Fruit fly (Drosophila melanogaster) whole organism, embryonic: ENCODE results near the gene slp1.

Experiments
- Abd-B ChIP-seq: fragments of 200-800 bp; sonication (Bioruptor generic); optimal IDR thresholded peaks from 2 replicates; lab custom pipeline; 2018; ENCODE audit warnings: missing biosample characterization, mild to moderate bottlenecking, missing genetic modification characterization, moderate library complexity
- Atf6 ChIP-seq: fragments of 200-800 bp; sonication (Bioruptor generic); IDR thresholded peaks from 2 replicates; pipeline ENCODE4 v1.3.6; 2022; ENCODE audit warnings: missing biosample characterization, missing genetic modification characterization
- CG10209 ChIP-seq: fragments of 200-800 bp; sonication (Bioruptor generic); optimal IDR thresholded peaks from 3 replicates; lab custom pipeline; 2017; ENCODE audit warnings: missing biosample characterization, mild to moderate bottlenecking, missing genetic modification characterization, missing genetic modification reagents
- CG10431 ChIP-seq: fragments of 200-800 bp; sonication (Bioruptor generic); optimal IDR thresholded peaks from 3 replicates; lab custom pipeline; 2018; ENCODE audit warnings: missing biosample characterization, mild to moderate bottlenecking, missing genetic modification characterization
- CG11085 ChIP-seq: fragments of 200-800 bp; sonication (Bioruptor generic); IDR thresholded peaks from 2 replicates; pipeline ENCODE4 v1.3.6; 2022; ENCODE audit warnings: missing biosample characterization, missing genetic modification characterization
- CG12219 ChIP-seq: fragments of 200-800 bp; sonication (Bioruptor generic); optimal IDR thresholded peaks from 3 replicates; lab custom pipeline; 2018; ENCODE audit warnings: missing biosample characterization, mild to moderate bottlenecking, missing genetic modification characterization
- CG13775 ChIP-seq: fragments of 200-800 bp; sonication (Bioruptor generic); optimal IDR thresholded peaks from 3 replicates; lab custom pipeline; 2017; ENCODE audit warnings: missing biosample characterization, mild to moderate bottlenecking, missing genetic modification characterization
- CG14014 ChIP-seq: fragments of 200-800 bp; sonication (Bioruptor generic); IDR thresholded peaks from 2 replicates; pipeline ENCODE4 v1.3.6; 2022; ENCODE audit warnings: missing biosample characterization, missing genetic modification characterization
- CG14710 ChIP-seq: fragments of 200-800 bp; sonication (Bioruptor generic); optimal IDR thresholded peaks from 3 replicates; lab custom pipeline; 2019; ENCODE audit warnings: missing biosample characterization, mild to moderate bottlenecking, missing genetic modification characterization, moderate library complexity
- CG2129 ChIP-seq: fragments of 200-800 bp; sonication (Bioruptor generic); IDR thresholded peaks from 2 replicates; pipeline ENCODE4 v1.3.6; 2022; ENCODE audit warnings: missing biosample characterization, missing genetic modification characterization; ENCODE audit not compliant: partially characterized antibody
- CG2678 ChIP-seq: fragments of 200-800 bp; sonication (Bioruptor generic); optimal IDR thresholded peaks from 3 replicates; lab custom pipeline; 2019; ENCODE audit warnings: missing biosample characterization, mild to moderate bottlenecking, missing genetic modification characterization, moderate library complexity
- CG7357 ChIP-seq: fragments of 200-800 bp; sonication (Bioruptor generic); IDR thresholded peaks from 3 replicates; pipeline ENCODE4 v1.3.6; 2022; ENCODE audit warnings: missing biosample characterization, missing genetic modification characterization
- CG8765 ChIP-seq: fragments of 200-800 bp; sonication (Bioruptor generic); IDR thresholded peaks from 2 replicates; pipeline ENCODE4 v1.3.6; 2022; ENCODE audit warnings: missing biosample characterization, missing genetic modification characterization
- CG9215 ChIP-seq: fragments of 200-800 bp; sonication (Bioruptor generic); IDR thresholded peaks from 2 replicates; pipeline ENCODE4 v1.3.6; 2022; ENCODE audit warnings: missing biosample characterization, missing genetic modification characterization
- Chrac-16 ChIP-seq: fragments of 200-800 bp; sonication (Bioruptor generic); optimal IDR thresholded peaks from 3 replicates; lab custom pipeline; 2016; ENCODE audit warnings: missing biosample characterization, missing genetic modification characterization
- Dp ChIP-seq: fragments of 200-800 bp; sonication (Bioruptor generic); optimal IDR thresholded peaks from 2 replicates; lab custom pipeline; 2018; ENCODE audit warnings: missing biosample characterization, mild to moderate bottlenecking, missing genetic modification characterization, moderate library complexity
- ERR ChIP-seq: fragments of 200-800 bp; sonication (Bioruptor generic); optimal IDR thresholded peaks from 2 replicates; lab custom pipeline; 2016; ENCODE audit warnings: missing biosample characterization, missing genetic modification characterization
- Hr78 ChIP-seq, 2 experiments: fragments of 200-800 bp in 1 of 2; fragments of >200 bp in 1 of 2; sonication (Bioruptor generic) in 1 of 2; optimal IDR thresholded peaks; 2 replicates each; lab custom pipeline; 2017 to 2019; ENCODE audit warnings: missing biosample characterization in 2 of 2, missing genetic modification characterization in 2 of 2, mild to moderate bottlenecking in 1 of 2, moderate library complexity in 1 of 2
- MESR4 ChIP-seq: fragments of 200-800 bp; sonication (Bioruptor generic); optimal IDR thresholded peaks from 2 replicates; lab custom pipeline; 2018; ENCODE audit warnings: missing biosample characterization, mild to moderate bottlenecking, missing genetic modification characterization, moderate library complexity
- Sin3A ChIP-seq: fragments of >200 bp; optimal IDR thresholded peaks from 2 replicates; lab custom pipeline; 2018
- Taf1 ChIP-seq: fragments of 200-800 bp; sonication (Bioruptor generic); IDR thresholded peaks from 2 replicates; pipeline ENCODE4 v1.3.6; 2022; ENCODE audit warnings: missing biosample characterization, missing genetic modification characterization
- ab ChIP-seq: fragments of 200-800 bp; sonication (Bioruptor generic); optimal IDR thresholded peaks from 2 replicates; lab custom pipeline; 2016; ENCODE audit warnings: missing biosample characterization, missing genetic modification characterization
- abd-A ChIP-seq: fragments of 200-800 bp; sonication (Bioruptor generic); optimal IDR thresholded peaks from 3 replicates; lab custom pipeline; 2019; ENCODE audit warnings: missing biosample characterization, mild to moderate bottlenecking, missing genetic modification characterization, moderate library complexity
- ara ChIP-seq: fragments of 200-800 bp; sonication (Bioruptor generic); IDR thresholded peaks from 2 replicates; pipeline ENCODE4 v1.3.6; 2022; ENCODE audit warnings: missing biosample characterization, missing genetic modification characterization
- ato ChIP-seq: fragments of 200-800 bp; sonication (Bioruptor generic); IDR thresholded peaks from 2 replicates; pipeline ENCODE4 v1.3.6; 2022; ENCODE audit warnings: missing biosample characterization, missing genetic modification characterization; ENCODE audit not compliant: partially characterized antibody
- bcd ChIP-seq: fragments of 200-800 bp; sonication (Bioruptor generic); optimal IDR thresholded peaks from 2 replicates; lab custom pipeline; 2017; ENCODE audit warnings: missing biosample characterization, mild to moderate bottlenecking, missing genetic modification characterization
- bowl ChIP-seq: fragments of 200-800 bp; sonication (Bioruptor generic); IDR thresholded peaks from 2 replicates; pipeline ENCODE4 v1.3.6; 2022; ENCODE audit warnings: missing biosample characterization, missing genetic modification characterization
- bsh ChIP-seq, 2 experiments: fragments of 200-800 bp; sonication (Bioruptor generic); optimal IDR thresholded peaks; 2 replicates each; lab custom pipeline; 2017 to 2018; ENCODE audit warnings: mild to moderate bottlenecking in 2 of 2, missing biosample characterization in 2 of 2, missing genetic modification characterization in 2 of 2, moderate library complexity in 1 of 2
- cg ChIP-seq: fragments of 200-800 bp; sonication (Bioruptor generic); optimal IDR thresholded peaks from 3 replicates; lab custom pipeline; 2019; ENCODE audit warnings: missing biosample characterization, mild to moderate bottlenecking, missing genetic modification characterization, moderate library complexity
- crc ChIP-seq: fragments of 200-800 bp; sonication (Bioruptor generic); optimal IDR thresholded peaks from 2 replicates; lab custom pipeline; 2016; ENCODE audit warnings: missing biosample characterization, missing genetic modification characterization
- dmrt11E ChIP-seq: fragments of 200-800 bp; sonication (Bioruptor generic); optimal IDR thresholded peaks from 3 replicates; lab custom pipeline; 2018; ENCODE audit warnings: missing biosample characterization, mild to moderate bottlenecking, missing genetic modification characterization, moderate library complexity
- fu2 ChIP-seq: fragments of 200-800 bp; sonication (Bioruptor generic); optimal IDR thresholded peaks from 2 replicates; lab custom pipeline; 2016; ENCODE audit warnings: missing biosample characterization, missing genetic modification characterization
- grn ChIP-seq: fragments of 200-800 bp; sonication (Bioruptor generic); optimal IDR thresholded peaks from 3 replicates; lab custom pipeline; 2017; ENCODE audit warnings: missing biosample characterization, missing genetic modification characterization
- ind ChIP-seq: fragments of 200-800 bp; sonication (Bioruptor generic); optimal IDR thresholded peaks from 3 replicates; lab custom pipeline; 2016; ENCODE audit warnings: missing biosample characterization, missing genetic modification characterization
- jigr1 ChIP-seq: fragments of 200-800 bp; sonication (Bioruptor generic); IDR thresholded peaks from 3 replicates; pipeline ENCODE4 v1.3.6; 2022; ENCODE audit warnings: missing biosample characterization, missing genetic modification characterization
- sqz ChIP-seq: fragments of 200-800 bp; sonication (Bioruptor generic); optimal IDR thresholded peaks from 3 replicates; lab custom pipeline; 2018; ENCODE audit warnings: missing biosample characterization, mild to moderate bottlenecking, missing genetic modification characterization
- vnd ChIP-seq: fragments of 200-800 bp; sonication (Bioruptor generic); IDR thresholded peaks from 3 replicates; pipeline ENCODE4 v1.3.6; 2022; ENCODE audit warnings: missing biosample characterization, missing genetic modification characterization; ENCODE audit not compliant: partially characterized antibody
- zf30C ChIP-seq: fragments of 200-800 bp; sonication (Bioruptor generic); optimal IDR thresholded peaks from 3 replicates; lab custom pipeline; 2018; ENCODE audit warnings: missing biosample characterization, mild to moderate bottlenecking, missing genetic modification characterization

The slp1 gene

dm6 chr2L:3804641-3805273 is 20.7 kb upstream of the slp1 start (continued):
- TF ChIP-seq CG11085 (GFP tag; lab: Robert Waterston, UW) (peak; percentile 88), Abd-B (GFP tag; lab: Kevin White, UChicago) (peak; percentile 98), ara (GFP tag; lab: Robert Waterston, UW) (peak; percentile 98), CG10209 (GFP tag; lab: Kevin White, UChicago) (peak; percentile 98), Chrac-16 (GFP tag; lab: Kevin White, UChicago) (peak; percentile 95), ind (GFP tag; lab: Kevin White, UChicago) (peak; percentile 98), bowl (GFP tag; lab: Robert Waterston, UW) (peak; percentile 99), CG14014 (GFP tag; lab: Robert Waterston, UW) (peak; percentile 98), Taf1 (GFP tag; lab: Robert Waterston, UW) (peak; percentile 92), zf30C (no peak), Atf6 (GFP tag; lab: Robert Waterston, UW) (peak; percentile 98), MESR4 (GFP tag; lab: Kevin White, UChicago) (peak; percentile 80), Hr78 (GFP tag; optimal IDR thresholded peaks at IDR 0.05; lab: Kevin White, UChicago) (peak in 1 of 2 experiments; percentile 94), CG12219 (GFP tag; lab: Kevin White, UChicago) (peak; percentile 100), cg (no peak), Sin3A (lab: Kevin White, UChicago) (no peak), CG13775 (GFP tag; lab: Kevin White, UChicago) (peak; percentile 93), ab (peak; percentile 93), Dp (GFP tag; lab: Kevin White, UChicago) (peak; percentile 35), ERR (GFP tag; lab: Kevin White, UChicago) (peak; percentile 96), fu2 (peak; percentile 94), CG9215 (GFP tag; lab: Robert Waterston, UW) (peak; percentile 93), dmrt11E (tag; lab: Kevin White, UChicago) (peak; percentile 93), CG14710 (tag; lab: Kevin White, UChicago) (peak; percentile 98), crc (GFP tag; lab: Kevin White, UChicago) (peak; percentile 97), jigr1 (GFP tag; lab: Robert Waterston, UW) (peak; percentile 94), sqz (GFP tag; lab: Kevin White, UChicago) (peak; percentile 98), CG2678 (peak; percentile 99), grn (GFP tag; lab: Kevin White, UChicago) (peak; percentile 81), vnd (no peak), bsh (GFP tag; optimal IDR thresholded peaks at IDR 0.05; lab: Kevin White, UChicago) (peak; percentile 99 to 100), CG7357 (GFP tag; lab: Robert Waterston, UW) (peak; percentile 92), CG8765 (GFP tag; lab: Robert Waterston, UW) (peak; percentile 88), bcd (GFP tag; lab: Kevin White, UChicago) (peak; percentile 98), abd-A (tag; lab: Kevin White, UChicago) (peak; percentile 98), ato (0 out of 2 replicates have a peak, but pooled peaks have one; percentile 31), CG2129 (GFP tag; lab: Robert Waterston, UW) (no peak), CG10431 (GFP tag; lab: Kevin White, UChicago) (peak; percentile 96)
